Worm (Caenorhabditis elegans) whole organism, young adult: ENCODE measurements around the gene F55F10.1.

Experiments used
- B0261.1 ChIP-seq: sonication (generic microtip); optimal IDR thresholded peaks from 2 replicates; lab custom pipeline; 2016; ENCODE audit warnings: mild to moderate bottlenecking, missing genetic modification characterization, moderate library complexity, missing compliant biosample characterization
- F10E7.11 ChIP-seq: sonication (generic microtip); optimal IDR thresholded peaks from 2 replicates; lab custom pipeline; 2017; ENCODE audit warnings: mild to moderate bottlenecking, missing genetic modification characterization, moderate library complexity, missing compliant biosample characterization
- F37B4.10 ChIP-seq: fragments of 200-800 bp; sonication (Bioruptor generic); IDR thresholded peaks from 2 replicates; pipeline ENCODE4 v1.3.6; 2022; ENCODE audit warnings: missing genetic modification characterization, missing compliant biosample characterization
- K11D2.4 ChIP-seq: fragments of 200-800 bp; sonication (Bioruptor generic); IDR thresholded peaks from 2 replicates; pipeline ENCODE4 v1.3.6; 2022; ENCODE audit warnings: missing genetic modification reagents, missing genetic modification characterization, missing compliant biosample characterization
- K12H6.12 ChIP-seq: fragments of 200-800 bp; sonication (Bioruptor generic); optimal IDR thresholded peaks from 2 replicates; lab custom pipeline; 2018; ENCODE audit warnings: mild to moderate bottlenecking, missing genetic modification characterization, missing compliant biosample characterization
- Y53G8AR.9 ChIP-seq: fragments of 200-800 bp; sonication (Bioruptor generic); conservative IDR thresholded peaks from 2 replicates; pipeline ENCODE4 v1.3.6; 2022; ENCODE audit warnings: missing genetic modification reagents, missing genetic modification characterization, missing compliant biosample characterization
- Y67H2A.10 ChIP-seq: fragments of 200-800 bp; sonication (Bioruptor generic); conservative IDR thresholded peaks from 2 replicates; pipeline ENCODE4 v1.3.6; 2022; ENCODE audit warnings: missing genetic modification reagents, missing genetic modification characterization, missing compliant biosample characterization
- aptf-3 ChIP-seq: fragments of 200-800 bp; sonication (Bioruptor generic); IDR thresholded peaks from 2 replicates; pipeline ENCODE4 v1.3.6; 2022; ENCODE audit warnings: missing genetic modification characterization, missing compliant biosample characterization
- athp-1 ChIP-seq: sonication (generic microtip); optimal IDR thresholded peaks from 2 replicates; lab custom pipeline; 2017; ENCODE audit warnings: mild to moderate bottlenecking, missing genetic modification characterization, missing compliant biosample characterization
- attf-3 ChIP-seq: fragments of 200-800 bp; sonication (Bioruptor generic); conservative IDR thresholded peaks from 2 replicates; pipeline ENCODE4 v1.3.6; 2022; ENCODE audit warnings: missing genetic modification reagents, missing genetic modification characterization, missing compliant biosample characterization
- attf-5 ChIP-seq: fragments of 200-800 bp; sonication (Bioruptor generic); optimal IDR thresholded peaks from 2 replicates; lab custom pipeline; 2018; ENCODE audit warnings: mild to moderate bottlenecking, missing genetic modification characterization, missing compliant biosample characterization
- attf-6 ChIP-seq: fragments of 200-800 bp; sonication (Bioruptor generic); IDR thresholded peaks from 2 replicates; pipeline ENCODE4 v1.3.6; 2022; ENCODE audit warnings: missing genetic modification reagents, missing genetic modification characterization, missing compliant biosample characterization
- cebp-1 ChIP-seq, 2 experiments: fragments of 200-800 bp in 1 of 2; sonication (Bioruptor generic) in 1 of 2; sonication (generic microtip) in 1 of 2; IDR thresholded peaks in 1 of 2; optimal IDR thresholded peaks in 1 of 2; 2 replicates each; pipeline versions ENCODE4 v1.3.6 to Lab custom; 2017 to 2022; ENCODE audit warnings: missing compliant biosample characterization in 2 of 2, missing genetic modification characterization in 2 of 2, mild to moderate bottlenecking in 1 of 2, missing genetic modification reagents in 1 of 2, moderate library complexity in 1 of 2
- cebp-2 ChIP-seq: fragments of 200-800 bp; sonication (Bioruptor generic); IDR thresholded peaks from 2 replicates; pipeline ENCODE4 v1.3.6; 2022; ENCODE audit warnings: missing genetic modification characterization, missing compliant biosample characterization
- ceh-27 ChIP-seq: fragments of 200-800 bp; sonication (Bioruptor generic); optimal IDR thresholded peaks from 2 replicates; lab custom pipeline; 2018; ENCODE audit warnings: mild to moderate bottlenecking, missing genetic modification characterization, moderate library complexity, missing compliant biosample characterization
- ceh-40 ChIP-seq: fragments of 200-800 bp; sonication (Bioruptor generic); IDR thresholded peaks from 2 replicates; pipeline ENCODE4 v1.3.6; 2022; ENCODE audit warnings: missing genetic modification characterization, missing compliant biosample characterization
- ekl-4 ChIP-seq: fragments of 200-800 bp; sonication (Bioruptor generic); IDR thresholded peaks from 2 replicates; pipeline ENCODE4 v1.3.6; 2022; ENCODE audit warnings: missing genetic modification reagents, missing genetic modification characterization, missing compliant biosample characterization
- fkh-3 ChIP-seq: sonication (generic microtip); optimal IDR thresholded peaks from 2 replicates; lab custom pipeline; 2016; ENCODE audit warnings: mild to moderate bottlenecking, missing genetic modification characterization, missing compliant biosample characterization
- gei-17 ChIP-seq: fragments of 200-800 bp; sonication (Bioruptor generic); optimal IDR thresholded peaks from 2 replicates; lab custom pipeline; 2018; ENCODE audit warnings: mild to moderate bottlenecking, missing genetic modification characterization, missing compliant biosample characterization
- hlh-12 ChIP-seq: sonication (generic microtip); optimal IDR thresholded peaks from 2 replicates; lab custom pipeline; 2016; ENCODE audit warnings: missing genetic modification characterization, missing compliant biosample characterization
- lin-26 ChIP-seq: fragments of 200-800 bp; sonication (Bioruptor generic); IDR thresholded peaks from 2 replicates; pipeline ENCODE4 v1.3.6; 2022; ENCODE audit warnings: missing genetic modification reagents, missing genetic modification characterization, missing compliant biosample characterization
- lin-40 ChIP-seq: sonication (generic microtip); optimal IDR thresholded peaks from 2 replicates; lab custom pipeline; 2016; ENCODE audit warnings: missing genetic modification characterization, mild to moderate bottlenecking, missing compliant biosample characterization, missing genotype, missing genetic modification reagents
- lin-54 ChIP-seq: fragments of 200-800 bp; sonication (Bioruptor generic); optimal IDR thresholded peaks from 2 replicates; lab custom pipeline; 2018; ENCODE audit warnings: mild to moderate bottlenecking, missing genetic modification characterization, missing compliant biosample characterization
- mcd-1 ChIP-seq: fragments of 200-800 bp; sonication (Bioruptor generic); IDR thresholded peaks from 2 replicates; pipeline ENCODE4 v1.3.6; 2022; ENCODE audit warnings: missing genetic modification reagents, missing genetic modification characterization, missing compliant biosample characterization
- nfya-2 ChIP-seq: fragments of 200-800 bp; sonication (Bioruptor generic); IDR thresholded peaks from 2 replicates; pipeline ENCODE4 v1.3.6; 2022; ENCODE audit warnings: missing genetic modification reagents, missing genetic modification characterization, missing compliant biosample characterization
- nhr-120 ChIP-seq: fragments of 200-800 bp; sonication (Bioruptor generic); IDR thresholded peaks from 2 replicates; pipeline ENCODE4 v1.3.6; 2022; ENCODE audit warnings: missing genetic modification characterization, missing compliant biosample characterization
- nhr-80 ChIP-seq: sonication (generic microtip); optimal IDR thresholded peaks from 2 replicates; lab custom pipeline; 2016; ENCODE audit warnings: missing genetic modification characterization, missing compliant biosample characterization
- pbrm-1 ChIP-seq: fragments of 200-800 bp; sonication (Bioruptor generic); IDR thresholded peaks from 2 replicates; pipeline ENCODE4 v1.3.6; 2022; ENCODE audit warnings: missing genetic modification reagents, missing genetic modification characterization, missing compliant biosample characterization
- rec-8 ChIP-seq, 2 experiments: sonication (generic microtip); optimal IDR thresholded peaks; 2 replicates each; lab custom pipeline; 2016; ENCODE audit warnings: mild to moderate bottlenecking in 2 of 2, missing genetic modification characterization in 2 of 2, missing genetic modification reagents in 2 of 2, missing genotype in 2 of 2, missing biosample characterization in 1 of 2, missing compliant biosample characterization in 1 of 2, moderate library complexity in 1 of 2
- rpc-1 ChIP-seq, 2 experiments: fragments of 150-350 bp in 1 of 2; sonication (generic microtip) in 1 of 2; optimal IDR thresholded peaks; 2 replicates each; lab custom pipeline; 2014 to 2018; ENCODE audit warnings: missing biosample characterization in 1 of 2, missing genetic modification characterization in 1 of 2, missing genetic modification reagents in 1 of 2, missing genotype in 1 of 2
- somi-1 ChIP-seq: fragments of 200-800 bp; sonication (Bioruptor generic); optimal IDR thresholded peaks from 2 replicates; lab custom pipeline; 2018; ENCODE audit warnings: mild to moderate bottlenecking, missing genetic modification characterization, missing compliant biosample characterization
- sptf-2 ChIP-seq: fragments of 200-800 bp; sonication (Bioruptor generic); optimal IDR thresholded peaks from 2 replicates; lab custom pipeline; 2018; ENCODE audit warnings: mild to moderate bottlenecking, missing genetic modification characterization, missing compliant biosample characterization
- tlf-1 ChIP-seq: fragments of 200-800 bp; sonication (Bioruptor generic); optimal IDR thresholded peaks from 2 replicates; lab custom pipeline; 2018; ENCODE audit warnings: mild to moderate bottlenecking, missing genetic modification characterization, missing compliant biosample characterization
- unc-62 ChIP-seq: fragments of 150-350 bp; optimal IDR thresholded peaks from 2 replicates; lab custom pipeline; 2014; ENCODE audit warnings: missing biosample characterization, missing genetic modification reagents, missing genetic modification characterization
- zfh-2 ChIP-seq: fragments of 200-800 bp; sonication (Bioruptor generic); conservative IDR thresholded peaks from 2 replicates; pipeline ENCODE4 v1.3.6; 2022; ENCODE audit warnings: missing genetic modification reagents, missing genetic modification characterization, missing compliant biosample characterization
- zim-3 ChIP-seq: sonication (generic microtip); optimal IDR thresholded peaks from 2 replicates; lab custom pipeline; 2017; ENCODE audit warnings: mild to moderate bottlenecking, missing genetic modification characterization, moderate library complexity, missing compliant biosample characterization
- ztf-25 ChIP-seq: fragments of 200-800 bp; sonication (Bioruptor generic); IDR thresholded peaks from 2 replicates; pipeline ENCODE4 v1.3.6; 2022; ENCODE audit warnings: missing genetic modification reagents, missing genetic modification characterization, missing compliant biosample characterization
- ztf-26 ChIP-seq: sonication (generic microtip); optimal IDR thresholded peaks from 2 replicates; lab custom pipeline; 2017; ENCODE audit warnings: missing genetic modification characterization, missing compliant biosample characterization
- ztf-3 ChIP-seq: fragments of 200-800 bp; sonication (Bioruptor generic); optimal IDR thresholded peaks from 2 replicates; lab custom pipeline; 2018; ENCODE audit warnings: mild to moderate bottlenecking, missing genetic modification characterization, missing compliant biosample characterization
- ztf-6 ChIP-seq: fragments of 200-800 bp; sonication (Bioruptor generic); IDR thresholded peaks from 2 replicates; pipeline ENCODE4 v1.3.6; 2022; ENCODE audit warnings: missing genetic modification reagents, missing genetic modification characterization, missing compliant biosample characterization

F55F10.1 gene

ce11 chrIV:4400350-4401326 lies 40.0 kb downstream of the F55F10.1 start, which contains the start of gene Y24D9A.6 (continued):
- TF ChIP-seq lin-40 (tag; lab: Kevin White, UChicago) = peak; percentile 73
- TF ChIP-seq hlh-12 (tag; lab: Kevin White, UChicago) = no peak
- no peak for TF ChIP-seq tlf-1 (GFP tag; lab: Kevin White, UChicago)
- no peak for TF ChIP-seq ztf-25
- TF ChIP-seq unc-62 (GFP tag; lab: Kevin White, UChicago) = no peak
- no peak for TF ChIP-seq F37B4.10 (GFP tag; lab: Robert Waterston, UW)
- no peak for TF ChIP-seq nhr-120
- no peak for TF ChIP-seq gei-17
- no peak for TF ChIP-seq nfya-2 (GFP tag; lab: Robert Waterston, UW)
- TF ChIP-seq Y67H2A.10 (GFP tag; lab: Robert Waterston, UW) = no peak
- TF ChIP-seq attf-5 (GFP tag; lab: Kevin White, UChicago) = no peak
- TF ChIP-seq ekl-4 (GFP tag; lab: Robert Waterston, UW) = no peak
- no peak for TF ChIP-seq ztf-3
- no peak for TF ChIP-seq F10E7.11 (tag; lab: Kevin White, UChicago)
- TF ChIP-seq zfh-2 (GFP tag; lab: Robert Waterston, UW) = peak; percentile 58
- no peak for TF ChIP-seq ceh-40 (GFP tag; lab: Robert Waterston, UW)
- TF ChIP-seq K12H6.12 (tag; lab: Kevin White, UChicago) = no peak
- TF ChIP-seq athp-1 = peak; percentile 26
- TF ChIP-seq mcd-1 = peak; percentile 60
- no peak for TF ChIP-seq K11D2.4 (GFP tag; lab: Robert Waterston, UW)
- TF ChIP-seq fkh-3 (tag; lab: Kevin White, UChicago) = no peak
- no peak for TF ChIP-seq attf-3 (GFP tag; lab: Robert Waterston, UW)
- 0 out of 2 replicates have a peak, but pooled peaks have one; percentile 30 for TF ChIP-seq pbrm-1 (GFP tag; lab: Robert Waterston, UW)
- TF ChIP-seq, all 124 proteins: peak for 19

- TF ChIP-seq ztf-26 (tag; lab: Kevin White, UChicago) (peak; percentile 17), cebp-1 (GFP tag; IDR thresholded peaks at IDR 0.05; lab: Robert Waterston, UW) (no peak), cebp-1 (tag; optimal IDR thresholded peaks at IDR 0.05; lab: Kevin White, UChicago) (no peak), somi-1 (GFP tag; lab: Kevin White, UChicago) (peak; percentile 1), lin-40 (tag; lab: Kevin White, UChicago) (peak; percentile 21)
Measured at ce11 chrIV:4402413-4402812, 41.8 kb downstream of the F55F10.1 start.

ce11 chrIV:4403870-4404269 lies 43.2 kb downstream of the F55F10.1 start:
- no peak for TF ChIP-seq aptf-3 (GFP tag; lab: Robert Waterston, UW)
- no peak for TF ChIP-seq rec-8 (tag; optimal IDR thresholded peaks at IDR 0.05; lab: Kevin White, UChicago)
- 0 out of 2 replicates have a peak, but pooled peaks have one; percentile 10 for TF ChIP-seq zfh-2 (GFP tag; lab: Robert Waterston, UW)
- TF ChIP-seq hlh-12 (tag; lab: Kevin White, UChicago) = no peak
- 0 out of 2 replicates have a peak, but pooled peaks have one; percentile 24 for TF ChIP-seq mcd-1
- TF ChIP-seq Y53G8AR.9 (GFP tag; lab: Robert Waterston, UW) = no peak

ce11 chrIV:4405126-4405525 lies 44.5 kb downstream of the F55F10.1 start, which contains the start of gene Y24D9A.7:
TSS of gene Y24D9A.7 (minus strand) at chrIV:4405171.
- TF ChIP-seq zim-3 (tag; lab: Kevin White, UChicago) = peak; percentile 6
- TF ChIP-seq pbrm-1 (GFP tag; lab: Robert Waterston, UW) = no peak
- TF ChIP-seq ztf-6 (GFP tag; lab: Robert Waterston, UW) = no peak
- no peak; the same call in 1 of the 2 replicates for TF ChIP-seq lin-26 (GFP tag; lab: Robert Waterston, UW)
- no peak for TF ChIP-seq attf-6
- TF ChIP-seq B0261.1 (tag; lab: Kevin White, UChicago) = no peak
- TF ChIP-seq sptf-2 (GFP tag; lab: Kevin White, UChicago) = no peak
- no peak for TF ChIP-seq ceh-27 (GFP tag; lab: Kevin White, UChicago)
- no peak for TF ChIP-seq cebp-2 (GFP tag; lab: Robert Waterston, UW)
- no peak for TF ChIP-seq rec-8 (tag; optimal IDR thresholded peaks at IDR 0.05; lab: Kevin White, UChicago)
- no peak for TF ChIP-seq Y67H2A.10 (GFP tag; lab: Robert Waterston, UW)
- no peak for TF ChIP-seq hlh-12 (tag; lab: Kevin White, UChicago)
- TF ChIP-seq nhr-80 (tag; lab: Kevin White, UChicago) = peak; percentile 49
- TF ChIP-seq rpc-1 (optimal IDR thresholded peaks at IDR 0.05; lab: Kevin White, UChicago) = no peak
- TF ChIP-seq rpc-1 (tag; optimal IDR thresholded peaks at IDR 0.05; lab: Kevin White, UChicago) = no peak
- TF ChIP-seq lin-54 (GFP tag; lab: Kevin White, UChicago) = peak; percentile 2
